Worm (Caenorhabditis elegans) whole organism, young adult: ENCODE data around the gene F16H6.3.
A peak's percentile ranks its signal among the peaks of the same experiment; 100 is the strongest.

ENCODE experiments used
- B0035.1 ChIP-seq: sonication (generic microtip); optimal IDR thresholded peaks from 2 replicates; lab custom pipeline; 2016; ENCODE audit warnings: missing genetic modification characterization, mild to moderate bottlenecking, missing compliant biosample characterization, missing genotype, missing genetic modification reagents
- C06A6.2 ChIP-seq: fragments of 200-800 bp; sonication (Bioruptor generic); conservative IDR thresholded peaks from 2 replicates; pipeline ENCODE4 v1.3.6; 2022; ENCODE audit warnings: missing genetic modification characterization, missing compliant biosample characterization
- F10E7.11 ChIP-seq: sonication (generic microtip); optimal IDR thresholded peaks from 2 replicates; lab custom pipeline; 2017; ENCODE audit warnings: mild to moderate bottlenecking, missing genetic modification characterization, moderate library complexity, missing compliant biosample characterization
- F23B12.7 ChIP-seq: sonication (generic microtip); optimal IDR thresholded peaks from 2 replicates; lab custom pipeline; 2017; ENCODE audit warnings: missing genetic modification characterization, mild to moderate bottlenecking, missing compliant biosample characterization, antibody characterized with exemption, moderate library complexity; ENCODE audit not compliant: insufficient read depth
- F49E8.2 ChIP-seq: sonication (generic microtip); optimal IDR thresholded peaks from 3 replicates; lab custom pipeline; 2017; ENCODE audit warnings: missing genetic modification characterization, mild to moderate bottlenecking, missing compliant biosample characterization, antibody characterized with exemption, moderate library complexity; ENCODE audit not compliant: insufficient read depth
- F52B5.7 ChIP-seq: sonication (generic microtip); optimal IDR thresholded peaks from 2 replicates; lab custom pipeline; 2016; ENCODE audit warnings: mild to moderate bottlenecking, missing genetic modification characterization, missing compliant biosample characterization
- K11D2.4 ChIP-seq: fragments of 200-800 bp; sonication (Bioruptor generic); IDR thresholded peaks from 2 replicates; pipeline ENCODE4 v1.3.6; 2022; ENCODE audit warnings: missing genetic modification reagents, missing genetic modification characterization, missing compliant biosample characterization
- K12H6.12 ChIP-seq: fragments of 200-800 bp; sonication (Bioruptor generic); optimal IDR thresholded peaks from 2 replicates; lab custom pipeline; 2018; ENCODE audit warnings: mild to moderate bottlenecking, missing genetic modification characterization, missing compliant biosample characterization
- T07F8.4 ChIP-seq: sonication (generic microtip); optimal IDR thresholded peaks from 2 replicates; lab custom pipeline; 2016; ENCODE audit warnings: mild to moderate bottlenecking, missing genetic modification characterization, moderate library complexity, missing compliant biosample characterization
- T26A5.8 ChIP-seq: sonication (generic microtip); optimal IDR thresholded peaks from 2 replicates; lab custom pipeline; 2016; ENCODE audit warnings: missing genetic modification characterization, missing compliant biosample characterization
- Y53F4B.3 ChIP-seq: fragments of 200-800 bp; sonication (Bioruptor generic); IDR thresholded peaks from 2 replicates; pipeline ENCODE4 v1.3.6; 2022; ENCODE audit warnings: missing genetic modification reagents, missing genetic modification characterization, missing compliant biosample characterization
- Y56A3A.18 ChIP-seq: fragments of 200-800 bp; sonication (Bioruptor generic); IDR thresholded peaks from 2 replicates; pipeline ENCODE4 v1.3.6; 2022; ENCODE audit warnings: missing genetic modification reagents, missing genetic modification characterization, missing compliant biosample characterization
- Y95B8A.8 ChIP-seq: fragments of 200-800 bp; sonication (Bioruptor generic); IDR thresholded peaks from 2 replicates; pipeline ENCODE4 v1.3.6; 2022; ENCODE audit warnings: missing genetic modification reagents, missing genetic modification characterization, missing compliant biosample characterization
- ama-1 ChIP-seq, 3 experiments: fragments of 150-350 bp in 1 of 3; sonication (generic microtip) in 2 of 3; optimal IDR thresholded peaks; 2 replicates each; lab custom pipeline; 2014 to 2018; ENCODE audit warnings: missing biosample characterization in 2 of 3, missing genetic modification characterization in 2 of 3, missing genetic modification reagents in 2 of 3
- attf-3 ChIP-seq: fragments of 200-800 bp; sonication (Bioruptor generic); conservative IDR thresholded peaks from 2 replicates; pipeline ENCODE4 v1.3.6; 2022; ENCODE audit warnings: missing genetic modification reagents, missing genetic modification characterization, missing compliant biosample characterization
- attf-5 ChIP-seq: fragments of 200-800 bp; sonication (Bioruptor generic); optimal IDR thresholded peaks from 2 replicates; lab custom pipeline; 2018; ENCODE audit warnings: mild to moderate bottlenecking, missing genetic modification characterization, missing compliant biosample characterization
- ceh-58 ChIP-seq: fragments of 200-800 bp; sonication (Bioruptor generic); IDR thresholded peaks from 2 replicates; pipeline ENCODE4 v1.3.6; 2022; ENCODE audit warnings: missing genetic modification characterization, missing compliant biosample characterization
- ceh-91 ChIP-seq: fragments of 200-800 bp; sonication (Bioruptor generic); IDR thresholded peaks from 2 replicates; pipeline ENCODE4 v1.3.6; 2022; ENCODE audit warnings: missing genetic modification reagents, missing genetic modification characterization, missing compliant biosample characterization
- dox-1 ChIP-seq: fragments of 200-800 bp; sonication (Bioruptor generic); IDR thresholded peaks from 2 replicates; pipeline ENCODE4 v1.3.6; 2022; ENCODE audit warnings: missing genetic modification reagents, missing genetic modification characterization, missing compliant biosample characterization
- egl-18 ChIP-seq: fragments of 200-800 bp; sonication (Bioruptor generic); IDR thresholded peaks from 2 replicates; pipeline ENCODE4 v1.3.6; 2022; ENCODE audit warnings: missing genetic modification reagents, missing genetic modification characterization, missing compliant biosample characterization
- egl-44 ChIP-seq: fragments of 200-800 bp; sonication (Bioruptor generic); IDR thresholded peaks from 2 replicates; pipeline ENCODE4 v1.3.6; 2022; ENCODE audit warnings: missing genetic modification reagents, missing genetic modification characterization, missing compliant biosample characterization
- egrh-3 ChIP-seq: fragments of 200-800 bp; sonication (Bioruptor generic); IDR thresholded peaks from 2 replicates; pipeline ENCODE4 v1.3.6; 2022; ENCODE audit warnings: missing genetic modification reagents, missing genetic modification characterization, missing compliant biosample characterization
- ets-4 ChIP-seq: fragments of 200-800 bp; sonication (Bioruptor generic); optimal IDR thresholded peaks from 2 replicates; lab custom pipeline; 2018; ENCODE audit warnings: mild to moderate bottlenecking, missing genetic modification characterization, missing compliant biosample characterization
- hrde-1 ChIP-seq: sonication (generic microtip); optimal IDR thresholded peaks from 2 replicates; lab custom pipeline; 2016; ENCODE audit warnings: missing genetic modification characterization, mild to moderate bottlenecking, missing compliant biosample characterization, moderate library complexity, missing genotype, missing genetic modification reagents, borderline replicate concordance
- lin-54 ChIP-seq: fragments of 200-800 bp; sonication (Bioruptor generic); optimal IDR thresholded peaks from 2 replicates; lab custom pipeline; 2018; ENCODE audit warnings: mild to moderate bottlenecking, missing genetic modification characterization, missing compliant biosample characterization
- lir-1 ChIP-seq: fragments of 200-800 bp; sonication (Bioruptor generic); conservative IDR thresholded peaks from 2 replicates; pipeline ENCODE4 v1.3.6; 2022; ENCODE audit warnings: missing genetic modification reagents, missing genetic modification characterization, missing compliant biosample characterization
- lsl-1 ChIP-seq: fragments of 200-800 bp; sonication (Bioruptor generic); optimal IDR thresholded peaks from 2 replicates; lab custom pipeline; 2018; ENCODE audit warnings: mild to moderate bottlenecking, missing genetic modification characterization, moderate library complexity, missing compliant biosample characterization
- madf-3 ChIP-seq: fragments of 200-800 bp; sonication (Bioruptor generic); IDR thresholded peaks from 2 replicates; pipeline ENCODE4 v1.3.6; 2022; ENCODE audit warnings: missing genetic modification reagents, missing genetic modification characterization, missing compliant biosample characterization
- madf-8 ChIP-seq: fragments of 200-800 bp; sonication (Bioruptor generic); conservative IDR thresholded peaks from 2 replicates; pipeline ENCODE4 v1.3.6; 2022; ENCODE audit warnings: missing genetic modification reagents, missing genetic modification characterization, missing compliant biosample characterization
- mes-4 ChIP-seq: sonication (generic microtip); optimal IDR thresholded peaks from 2 replicates; lab custom pipeline; 2016; ENCODE audit warnings: missing genotype, missing genetic modification characterization, missing compliant biosample characterization
- mxl-1 ChIP-seq: sonication (generic microtip); optimal IDR thresholded peaks from 2 replicates; lab custom pipeline; 2016; ENCODE audit warnings: missing genetic modification characterization, missing compliant biosample characterization
- nfya-1 ChIP-seq: sonication (generic microtip); optimal IDR thresholded peaks from 2 replicates; lab custom pipeline; 2017; ENCODE audit warnings: antibody characterized with exemption, missing compliant biosample characterization, missing genetic modification characterization, borderline replicate concordance; ENCODE audit not compliant: insufficient read depth
- nfyb-1 ChIP-seq: fragments of 200-800 bp; sonication (Bioruptor generic); IDR thresholded peaks from 2 replicates; pipeline ENCODE4 v1.3.6; 2022; ENCODE audit warnings: missing genetic modification reagents, missing genetic modification characterization, missing compliant biosample characterization
- nhr-120 ChIP-seq: fragments of 200-800 bp; sonication (Bioruptor generic); IDR thresholded peaks from 2 replicates; pipeline ENCODE4 v1.3.6; 2022; ENCODE audit warnings: missing genetic modification characterization, missing compliant biosample characterization
- nhr-179 ChIP-seq: sonication (generic microtip); optimal IDR thresholded peaks from 2 replicates; lab custom pipeline; 2016; ENCODE audit warnings: mild to moderate bottlenecking, missing genetic modification characterization, missing compliant biosample characterization
- nhr-80 ChIP-seq: sonication (generic microtip); optimal IDR thresholded peaks from 2 replicates; lab custom pipeline; 2016; ENCODE audit warnings: missing genetic modification characterization, missing compliant biosample characterization
- rec-8 ChIP-seq, 2 experiments: sonication (generic microtip); optimal IDR thresholded peaks; 2 replicates each; lab custom pipeline; 2016; ENCODE audit warnings: mild to moderate bottlenecking in 2 of 2, missing genetic modification characterization in 2 of 2, missing genetic modification reagents in 2 of 2, missing genotype in 2 of 2, missing biosample characterization in 1 of 2, missing compliant biosample characterization in 1 of 2, moderate library complexity in 1 of 2
- snpc-3.4 ChIP-seq: sonication (generic microtip); optimal IDR thresholded peaks from 2 replicates; lab custom pipeline; 2017; ENCODE audit warnings: missing genetic modification characterization, mild to moderate bottlenecking, missing compliant biosample characterization, antibody characterized with exemption, moderate library complexity, missing genotype, missing genetic modification reagents
- somi-1 ChIP-seq: fragments of 200-800 bp; sonication (Bioruptor generic); optimal IDR thresholded peaks from 2 replicates; lab custom pipeline; 2018; ENCODE audit warnings: mild to moderate bottlenecking, missing genetic modification characterization, missing compliant biosample characterization
- unc-62 ChIP-seq: fragments of 150-350 bp; optimal IDR thresholded peaks from 2 replicates; lab custom pipeline; 2014; ENCODE audit warnings: missing biosample characterization, missing genetic modification reagents, missing genetic modification characterization
- zim-3 ChIP-seq: sonication (generic microtip); optimal IDR thresholded peaks from 2 replicates; lab custom pipeline; 2017; ENCODE audit warnings: mild to moderate bottlenecking, missing genetic modification characterization, moderate library complexity, missing compliant biosample characterization
- ztf-18 ChIP-seq: sonication (generic microtip); optimal IDR thresholded peaks from 2 replicates; lab custom pipeline; 2016; ENCODE audit warnings: missing genotype, mild to moderate bottlenecking, missing genetic modification characterization, missing compliant biosample characterization
- ztf-22 ChIP-seq: fragments of 200-800 bp; sonication (Bioruptor generic); optimal IDR thresholded peaks from 2 replicates; lab custom pipeline; 2018; ENCODE audit warnings: mild to moderate bottlenecking, missing genetic modification characterization, moderate library complexity, missing compliant biosample characterization
- ztf-6 ChIP-seq: fragments of 200-800 bp; sonication (Bioruptor generic); IDR thresholded peaks from 2 replicates; pipeline ENCODE4 v1.3.6; 2022; ENCODE audit warnings: missing genetic modification reagents, missing genetic modification characterization, missing compliant biosample characterization

F16H6.3 gene

ce11 chrV:18195006-18195405 is at the start of gene F16H6.3:
TSS of gene F16H6.3 (plus strand) at chrV:18195306.
- TF ChIP-seq ztf-18 (tag; lab: Kevin White, UChicago) (no peak), lin-54 (no peak), madf-8 (no peak), dox-1 (GFP tag; lab: Robert Waterston, UW) (no peak), F49E8.2 (tag; lab: Kevin White, UChicago) (no peak), egl-44 (GFP tag; lab: Robert Waterston, UW) (no peak), ets-4 (no peak), unc-62 (GFP tag; lab: Kevin White, UChicago) (no peak), K12H6.12 (tag; lab: Kevin White, UChicago) (no peak), ztf-6 (GFP tag; lab: Robert Waterston, UW) (no peak), F52B5.7 (no peak), ceh-91 (GFP tag; lab: Robert Waterston, UW) (no peak), nhr-179 (tag; lab: Kevin White, UChicago) (no peak), zim-3 (tag; lab: Kevin White, UChicago) (no peak), nfyb-1 (GFP tag; lab: Robert Waterston, UW) (no peak), ama-1 (optimal IDR thresholded peaks at IDR 0.05; lab: Kevin White, UChicago) (no peak), ama-1 (GFP tag; optimal IDR thresholded peaks at IDR 0.05; lab: Kevin White, UChicago) (no peak), C06A6.2 (GFP tag; lab: Robert Waterston, UW) (no peak)

DNA sequence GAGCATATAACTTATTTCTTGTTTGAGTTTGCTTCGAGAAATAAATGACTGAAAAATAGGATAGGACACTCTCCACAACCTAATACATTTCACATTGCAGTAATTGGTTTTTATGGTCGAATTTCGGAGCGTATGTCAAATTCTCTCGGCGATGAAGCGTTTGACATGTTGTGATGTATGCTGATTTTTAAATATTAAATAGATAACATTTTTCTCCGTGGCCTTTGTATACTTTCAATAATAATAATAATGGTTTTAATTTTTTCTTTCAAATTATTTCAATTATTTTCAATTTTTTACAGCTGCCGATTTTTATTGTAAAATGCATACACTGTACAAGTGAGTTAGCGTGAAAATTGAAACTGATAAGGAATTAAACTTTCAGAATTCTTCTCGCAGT is 49.0 kb upstream of the F16H6.3 start, which contains the start of gene C14A6.3:
Gene C14A6.3, plus strand, starts transcription at position 301 of the 400 bp plus-strand sequence.
- TF ChIP-seq T26A5.8 (tag; lab: Kevin White, UChicago) (no peak), F52B5.7 (no peak), hrde-1 (tag; lab: Kevin White, UChicago) (no peak), nfyb-1 (GFP tag; lab: Robert Waterston, UW) (no peak), lsl-1 (GFP tag; lab: Kevin White, UChicago) (no peak), somi-1 (GFP tag; lab: Kevin White, UChicago) (no peak), ceh-58 (GFP tag; lab: Robert Waterston, UW) (no peak), T07F8.4 (tag; lab: Kevin White, UChicago) (no peak), mes-4 (tag; lab: Kevin White, UChicago) (no peak)

ce11 chrV:18157707-18158106 is 37.4 kb upstream of the F16H6.3 start, which contains the start of gene clec-48:
TSS of gene clec-48 (plus strand) at chrV:18158026.
- TF ChIP-seq Y56A3A.18 (no peak), nfya-1 (tag; lab: Kevin White, UChicago) (no peak), attf-5 (no peak), F10E7.11 (tag; lab: Kevin White, UChicago) (no peak), nhr-80 (tag; lab: Kevin White, UChicago) (peak; percentile 9), F23B12.7 (no peak), unc-62 (GFP tag; lab: Kevin White, UChicago) (no peak), attf-3 (GFP tag; lab: Robert Waterston, UW) (no peak), snpc-3.4 (no peak)

DNA sequence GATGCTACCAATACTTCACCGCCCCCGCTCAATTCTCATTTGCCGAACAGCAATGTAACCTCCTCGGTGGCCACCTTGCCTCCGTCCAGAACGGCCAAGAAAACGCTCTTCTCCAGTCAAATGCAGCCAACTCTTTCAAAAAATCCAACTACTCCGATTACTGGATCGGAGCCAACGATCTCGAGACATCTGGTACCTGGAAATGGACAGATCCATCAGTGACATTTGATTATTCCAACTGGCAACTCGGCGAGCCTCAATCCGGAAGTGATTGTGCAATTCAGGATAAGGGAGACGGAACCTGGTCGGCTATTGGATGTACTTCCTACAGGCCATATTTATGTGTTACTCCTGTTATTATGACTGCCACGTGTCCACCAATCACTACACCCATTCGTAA is 36.9 kb upstream of the F16H6.3 start:
- TF ChIP-seq nhr-120 (GFP tag; lab: Robert Waterston, UW): no peak
- TF ChIP-seq egl-18 (GFP tag; lab: Robert Waterston, UW): no peak
- no peak for TF ChIP-seq lir-1 (GFP tag; lab: Robert Waterston, UW)
- no peak for TF ChIP-seq madf-3 (GFP tag; lab: Robert Waterston, UW)
- no peak for TF ChIP-seq ceh-91 (GFP tag; lab: Robert Waterston, UW)
- TF ChIP-seq C06A6.2 (GFP tag; lab: Robert Waterston, UW): no peak
- no peak for TF ChIP-seq ztf-22 (GFP tag; lab: Kevin White, UChicago)
- no peak for TF ChIP-seq mxl-1 (tag; lab: Kevin White, UChicago)
- no peak for TF ChIP-seq Y53F4B.3
- TF ChIP-seq Y95B8A.8 (GFP tag; lab: Robert Waterston, UW): no peak
- TF ChIP-seq madf-8: no peak
- TF ChIP-seq ets-4: no peak
- TF ChIP-seq K11D2.4 (GFP tag; lab: Robert Waterston, UW): no peak
- TF ChIP-seq rec-8 (tag; optimal IDR thresholded peaks at IDR 0.05; lab: Kevin White, UChicago): no peak
- TF ChIP-seq egrh-3 (GFP tag; lab: Robert Waterston, UW): no peak
- TF ChIP-seq B0035.1 (tag; lab: Kevin White, UChicago): no peak
- no peak for TF ChIP-seq Y56A3A.18
